Worm (Caenorhabditis elegans) whole organism, L2 larva: ENCODE measurements around the gene nhr-179.

Experiments
- F13H6.1 ChIP-seq: sonication (generic microtip); optimal IDR thresholded peaks from 2 replicates; lab custom pipeline; 2016; ENCODE audit warnings: missing genetic modification characterization, missing compliant biosample characterization
- blmp-1 ChIP-seq: sonication (generic microtip); optimal IDR thresholded peaks from 2 replicates; lab custom pipeline; 2017; ENCODE audit warnings: missing genetic modification characterization, mild to moderate bottlenecking, missing compliant biosample characterization, antibody characterized with exemption, moderate library complexity; ENCODE audit not compliant: insufficient read depth
- lin-39 ChIP-seq: fragments of 150-350 bp; optimal IDR thresholded peaks from 2 replicates; lab custom pipeline; 2014; ENCODE audit warnings: missing biosample characterization, missing genetic modification reagents, missing genetic modification characterization
- nhr-11 ChIP-seq: fragments of 150-350 bp; optimal IDR thresholded peaks from 2 replicates; lab custom pipeline; 2014; ENCODE audit warnings: missing biosample characterization, missing genetic modification characterization
- nhr-12 ChIP-seq: fragments of 150-350 bp; optimal IDR thresholded peaks from 2 replicates; lab custom pipeline; 2014; ENCODE audit warnings: missing biosample characterization, missing genetic modification characterization
- nhr-21 ChIP-seq: fragments of 150-350 bp; optimal IDR thresholded peaks from 2 replicates; lab custom pipeline; 2014; ENCODE audit warnings: missing biosample characterization, missing genetic modification characterization
- nhr-237 ChIP-seq: fragments of 150-350 bp; optimal IDR thresholded peaks from 2 replicates; lab custom pipeline; 2014; ENCODE audit warnings: missing biosample characterization, missing genetic modification characterization
- unc-55 ChIP-seq: fragments of 150-350 bp; sonication (generic microtip); optimal IDR thresholded peaks from 3 replicates; lab custom pipeline; 2014; ENCODE audit warnings: missing biosample characterization, missing genetic modification reagents, missing genetic modification characterization
- unc-62 ChIP-seq: fragments of 150-350 bp; optimal IDR thresholded peaks from 2 replicates; lab custom pipeline; 2014; ENCODE audit warnings: missing biosample characterization, missing genetic modification reagents, missing genetic modification characterization

DNA sequence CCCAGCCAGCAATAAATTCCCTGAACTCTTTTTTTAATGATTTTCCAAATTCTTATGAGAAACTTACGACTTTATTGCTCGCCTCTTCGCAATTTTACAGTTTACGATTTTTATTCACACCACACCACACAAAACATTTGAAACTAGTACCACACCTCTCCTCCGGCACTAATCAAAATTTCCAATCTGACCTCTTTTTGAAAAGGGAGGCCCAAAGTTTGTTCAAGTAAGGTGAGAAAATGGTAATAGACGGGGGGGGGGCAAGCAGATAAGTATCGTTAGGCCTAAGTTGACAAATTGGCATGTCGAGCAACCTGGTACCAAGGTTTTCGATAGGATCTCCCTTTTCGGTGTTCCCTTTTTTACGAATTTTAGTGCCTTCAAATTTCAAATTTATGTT is 38.9 kb downstream of the nhr-179 start:
- TF ChIP-seq unc-62 (GFP tag; lab: Kevin White, UChicago) (no peak), blmp-1 (tag; lab: Kevin White, UChicago) (no peak), unc-55 (GFP tag; lab: Kevin White, UChicago) (no peak), F13H6.1 (tag; lab: Kevin White, UChicago) (no peak), nhr-21 (tag; lab: Kevin White, UChicago) (no peak), nhr-12 (tag; lab: Kevin White, UChicago) (no peak), nhr-237 (tag; lab: Kevin White, UChicago) (no peak), nhr-11 (no peak), lin-39 (tag; lab: Kevin White, UChicago) (no peak)
